Worm (Caenorhabditis elegans): Measurements from ENCODE around the gene Y57G11C.33.

ce11 chrIV:14637413-14637812, 19.5 kb upstream of the Y57G11C.33 start, which contains the start of gene srlf-27:
- no peak for TF ChIP-seq tbx-11 (GFP tag; IDR thresholded peaks at IDR 0.05)
- no peak for TF ChIP-seq ama-1 (optimal IDR thresholded peaks at IDR 0.05)
- no peak for TF ChIP-seq hmbx-1 (tag; optimal IDR thresholded peaks at IDR 0.05)
- no peak for TF ChIP-seq aly-1 (tag; optimal IDR thresholded peaks at IDR 0.05)
- TF ChIP-seq ets-7 (tag; optimal IDR thresholded peaks at IDR 0.05) = no peak
- TF ChIP-seq hmg-4 (GFP tag; optimal IDR thresholded peaks at IDR 0.05) = no peak
- TF ChIP-seq pes-1 (GFP tag; IDR thresholded peaks at IDR 0.05) = no peak
- no peak for TF ChIP-seq tbx-37 (GFP tag; conservative IDR thresholded peaks at IDR 0.05)
- TF ChIP-seq scrt-1 (GFP tag; IDR thresholded peaks at IDR 0.05) = no peak
- no peak for TF ChIP-seq ceh-13 (GFP tag; optimal IDR thresholded peaks at IDR 0.05)
- no peak for TF ChIP-seq sea-1 (GFP tag; conservative IDR thresholded peaks at IDR 0.05)
- no peak for TF ChIP-seq flt-1 (GFP tag; IDR thresholded peaks at IDR 0.05)
- no peak for TF ChIP-seq tra-4 (tag; optimal IDR thresholded peaks at IDR 0.05)

Measured in whole organism, early embryonic.